Fruit fly (Drosophila melanogaster): ENCODE measurements around the gene sowi.

sowi gene

DNA sequence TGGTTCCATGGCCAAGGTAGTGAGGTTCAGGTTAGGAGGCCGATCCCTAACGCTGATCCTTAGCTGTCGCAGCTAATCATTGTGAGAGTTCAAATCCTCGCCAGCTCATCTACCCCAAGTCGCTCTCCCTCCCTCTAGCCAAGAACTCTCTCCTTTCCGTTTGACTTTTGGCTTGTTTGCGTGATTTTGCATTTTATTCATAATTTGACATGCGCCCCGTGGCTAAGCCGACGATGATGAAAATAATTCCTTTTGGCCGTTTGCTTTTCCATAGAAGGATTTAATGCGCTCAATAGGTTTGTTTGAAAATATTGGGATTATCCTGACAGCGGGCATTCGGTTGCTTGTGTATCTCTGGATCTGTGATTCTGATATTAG lies 35.6 kb upstream of the sowi start:
- TF ChIP-seq Eip75B (GFP tag; optimal IDR thresholded peaks at IDR 0.05) (no peak), Hr4 (GFP tag; optimal IDR thresholded peaks at IDR 0.05) (no peak), CG1621 (tag; optimal IDR thresholded peaks at IDR 0.05) (no peak), fkh (GFP tag; optimal IDR thresholded peaks at IDR 0.05) (no peak), salr (GFP tag; optimal IDR thresholded peaks at IDR 0.05) (no peak)

DNA sequence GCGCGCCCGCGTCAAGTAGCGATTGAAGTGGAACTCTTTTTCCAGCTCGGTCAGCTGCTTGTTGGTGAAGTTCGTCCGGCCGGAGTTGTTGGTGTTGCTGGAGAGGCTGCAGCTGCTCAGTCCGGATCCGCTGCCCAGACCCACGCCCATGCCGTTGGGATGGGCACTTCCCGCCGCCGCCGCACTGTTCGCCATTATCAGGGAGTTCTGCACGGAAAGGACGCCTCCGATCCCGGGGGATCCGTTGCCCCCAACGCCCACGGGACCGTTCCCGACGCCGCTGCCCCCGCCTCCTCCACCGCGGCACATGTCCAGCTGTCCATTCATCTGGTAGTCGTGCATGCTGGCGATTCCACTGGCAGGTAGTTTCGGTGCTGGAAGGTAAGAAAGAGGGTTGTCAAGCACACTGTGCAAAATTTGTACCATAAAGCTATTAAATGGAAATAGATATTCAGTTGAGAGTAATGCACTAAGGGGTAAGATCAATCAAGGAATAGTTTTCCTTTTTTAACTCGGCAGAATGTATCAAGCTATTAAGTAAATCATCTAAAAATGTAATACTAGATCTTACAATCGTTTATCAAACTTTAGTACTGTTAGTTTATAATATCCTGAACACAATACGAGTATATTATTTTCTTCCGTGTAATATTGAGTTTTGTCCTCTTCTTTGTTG lies 35.1 kb upstream of the sowi start:
- TF ChIP-seq Eip93F (GFP tag; optimal IDR thresholded peaks at IDR 0.05) (no peak), CG11902 (GFP tag; optimal IDR thresholded peaks at IDR 0.05) (no peak), ss (GFP tag; optimal IDR thresholded peaks at IDR 0.05) (no peak), eg (GFP tag; IDR thresholded peaks at IDR 0.05) (no peak), Ets21C (GFP tag; optimal IDR thresholded peaks at IDR 0.05) (no peak), CG11762 (GFP tag; optimal IDR thresholded peaks at IDR 0.05; ENCODE audit: insufficient read depth) (no peak), CG16779 (tag; optimal IDR thresholded peaks at IDR 0.05) (no peak), CG6276 (GFP tag; optimal IDR thresholded peaks at IDR 0.05) (no peak), CG6163 (GFP tag; IDR thresholded peaks at IDR 0.05) (no peak), Sox102F (GFP tag; optimal IDR thresholded peaks at IDR 0.05) (no peak), Hr38 (GFP tag; optimal IDR thresholded peaks at IDR 0.05) (no peak), CG1621 (tag; optimal IDR thresholded peaks at IDR 0.05) (no peak), lz (GFP tag; optimal IDR thresholded peaks at IDR 0.05) (no peak), vri (GFP tag; optimal IDR thresholded peaks at IDR 0.05) (no peak), Smox (GFP tag; optimal IDR thresholded peaks at IDR 0.05) (no peak), CG32006 (GFP tag; optimal IDR thresholded peaks at IDR 0.05) (no peak), CG8319 (GFP tag; optimal IDR thresholded peaks at IDR 0.05) (no peak), fkh (GFP tag; optimal IDR thresholded peaks at IDR 0.05) (no peak)

DNA sequence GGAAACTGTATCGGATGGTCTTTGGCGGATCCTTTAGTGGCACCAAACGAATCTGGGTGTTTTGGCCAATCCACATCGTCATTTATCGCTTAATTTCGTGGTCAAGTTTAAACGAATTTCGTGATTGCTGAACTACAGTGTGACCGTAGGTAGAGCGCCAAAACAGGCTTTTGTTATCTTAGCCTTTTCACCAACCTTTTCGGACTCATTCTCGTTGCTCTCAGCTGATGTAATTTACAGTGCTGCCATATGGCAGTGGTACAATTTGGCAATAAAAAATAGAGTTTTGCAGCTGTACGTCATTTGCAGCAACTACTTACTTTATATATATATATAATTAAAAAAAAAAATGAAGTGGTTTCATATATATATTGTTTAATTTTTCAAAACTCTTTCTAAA lies 32.2 kb upstream of the sowi start, which contains the start of gene agt:
Gene agt, minus strand, starts transcription at position 160 of the 400 bp plus-strand sequence.
- TF ChIP-seq OdsH (GFP tag; optimal IDR thresholded peaks at IDR 0.05) (no peak), CG8319 (GFP tag; optimal IDR thresholded peaks at IDR 0.05) (no peak), Ets21C (GFP tag; optimal IDR thresholded peaks at IDR 0.05) (no peak), esn (GFP tag; optimal IDR thresholded peaks at IDR 0.05) (peak; percentile 10), CG15336 (GFP tag; IDR thresholded peaks at IDR 0.05) (0 out of 2 replicates have a peak, but pooled peaks have one; percentile 16), Sox15 (GFP tag; optimal IDR thresholded peaks at IDR 0.05) (no peak), CG6854 (GFP tag; optimal IDR thresholded peaks at IDR 0.05) (no peak), CG3032 (tag; optimal IDR thresholded peaks at IDR 0.05) (peak; percentile 8)

DNA sequence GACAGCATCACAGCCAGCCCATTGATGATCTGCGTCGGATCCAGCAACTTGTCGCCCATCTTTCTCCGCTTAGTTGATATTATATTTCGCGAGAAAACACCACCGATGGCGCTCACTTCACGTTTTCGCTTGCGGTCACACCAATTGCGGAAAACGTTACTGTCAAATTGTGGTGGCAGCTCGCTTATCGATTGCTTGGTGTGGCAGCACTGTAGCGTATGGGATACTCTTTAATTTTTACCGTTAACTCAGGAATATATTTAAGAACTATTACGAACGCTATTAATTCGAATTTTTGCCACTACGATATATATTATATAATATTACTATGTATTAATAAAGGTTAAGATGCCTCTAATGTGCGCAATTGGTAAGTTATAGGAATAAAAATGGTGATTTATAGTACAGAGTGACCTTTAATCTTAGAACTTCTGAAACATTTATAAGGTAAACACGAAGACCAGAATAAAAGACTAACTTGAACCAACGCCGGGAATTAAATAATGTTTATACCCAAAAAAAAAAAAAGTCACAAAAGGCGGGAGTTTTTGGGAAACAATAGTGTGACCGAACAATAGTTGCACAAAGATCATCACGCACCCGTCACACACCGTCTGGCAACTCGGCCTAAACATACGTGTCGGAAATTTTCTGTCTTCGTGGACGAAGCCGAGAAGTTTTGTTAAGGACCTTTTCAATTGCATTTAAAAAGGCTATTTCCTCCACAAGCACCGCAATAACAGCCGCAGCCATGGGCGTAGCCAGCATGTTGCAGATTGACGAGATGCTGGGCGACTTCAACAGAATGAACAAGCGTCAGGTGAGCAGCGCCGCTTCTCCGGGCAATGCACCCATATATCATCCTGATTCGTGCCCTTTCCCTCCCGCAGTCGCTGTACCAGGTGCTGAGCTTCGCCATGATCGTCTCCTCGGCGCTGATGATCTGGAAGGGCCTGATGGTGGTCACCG lies 29.9 kb upstream of the sowi start, which contains the start of the genes CG1307 and twr:
Gene CG1307, minus strand, starts transcription at position 165 of the 969 bp plus-strand sequence.
Gene twr, plus strand, starts transcription at position 605 of the 969 bp plus-strand sequence.
- TF ChIP-seq eg (GFP tag; IDR thresholded peaks at IDR 0.05) (peak; percentile 59; the same call in 2 of the 3 replicates), esn (GFP tag; optimal IDR thresholded peaks at IDR 0.05) (peak; percentile 13), Gug (GFP tag; IDR thresholded peaks at IDR 0.05) (no peak), CG8119 (GFP tag; IDR thresholded peaks at IDR 0.05) (peak; percentile 21; the same call in 1 of the 3 replicates), acj6 (GFP tag; optimal IDR thresholded peaks at IDR 0.05) (no peak), Hr4 (GFP tag; optimal IDR thresholded peaks at IDR 0.05) (no peak), topi (GFP tag; optimal IDR thresholded peaks at IDR 0.05) (no peak), Sox15 (GFP tag; optimal IDR thresholded peaks at IDR 0.05) (no peak), salr (GFP tag; optimal IDR thresholded peaks at IDR 0.05) (no peak), CG15336 (GFP tag; IDR thresholded peaks at IDR 0.05) (0 out of 2 replicates have a peak, but pooled peaks have one; percentile 42), achi (GFP tag; optimal IDR thresholded peaks at IDR 0.05) (peak; percentile 96), dac (GFP tag; optimal IDR thresholded peaks at IDR 0.05) (no peak), CG3032 (tag; optimal IDR thresholded peaks at IDR 0.05) (peak; percentile 2)

Measured in whole organism, prepupa.